Worm (Caenorhabditis elegans) whole organism, L4 larva: ENCODE results near the gene his-18.
A peak's percentile ranks its signal among the peaks of the same experiment; 100 is the strongest.

ENCODE experiments used
- D1046.2 ChIP-seq: fragments of 200-800 bp; sonication (Bioruptor generic); IDR thresholded peaks from 2 replicates; pipeline ENCODE4 v1.3.6; 2022; ENCODE audit warnings: missing genetic modification characterization, missing compliant biosample characterization
- F10B5.3 ChIP-seq: sonication (generic microtip); optimal IDR thresholded peaks from 2 replicates; lab custom pipeline; 2016; ENCODE audit warnings: mild to moderate bottlenecking, missing genetic modification characterization, missing compliant biosample characterization
- F37D6.2 ChIP-seq: sonication (generic microtip); optimal IDR thresholded peaks from 2 replicates; lab custom pipeline; 2016; ENCODE audit warnings: mild to moderate bottlenecking, missing genetic modification characterization, missing compliant biosample characterization
- F44E2.7 ChIP-seq: fragments of 200-800 bp; sonication (Bioruptor generic); IDR thresholded peaks from 2 replicates; pipeline ENCODE4 v2.1.2; 2022; ENCODE audit warnings: missing genetic modification characterization, missing compliant biosample characterization
- T20F7.1 ChIP-seq: fragments of 200-800 bp; sonication (Bioruptor generic); optimal IDR thresholded peaks from 2 replicates; lab custom pipeline; 2018; ENCODE audit warnings: mild to moderate bottlenecking, missing genetic modification characterization, missing compliant biosample characterization
- T26A8.4 ChIP-seq: fragments of 200-800 bp; sonication (Bioruptor generic); IDR thresholded peaks from 2 replicates; pipeline ENCODE4 v1.3.6; 2022; ENCODE audit warnings: missing genetic modification characterization, missing compliant biosample characterization
- Y105C5A.15 ChIP-seq: fragments of 200-800 bp; sonication (Bioruptor generic); IDR thresholded peaks from 2 replicates; pipeline ENCODE4 v1.3.6; 2022; ENCODE audit warnings: missing genetic modification characterization, missing compliant biosample characterization
- Y48G9A.11 ChIP-seq: fragments of 200-800 bp; sonication (Bioruptor generic); IDR thresholded peaks from 2 replicates; pipeline ENCODE4 v1.3.6; 2022; ENCODE audit warnings: missing genetic modification reagents, missing genetic modification characterization, missing compliant biosample characterization
- Y5F2A.4 ChIP-seq: fragments of 200-800 bp; sonication (Bioruptor generic); optimal IDR thresholded peaks from 2 replicates; lab custom pipeline; 2018; ENCODE audit warnings: mild to moderate bottlenecking, missing genetic modification characterization, missing compliant biosample characterization
- ZK546.5 ChIP-seq, 2 experiments: sonication (generic microtip); optimal IDR thresholded peaks; 2 replicates each; lab custom pipeline; 2017; ENCODE audit warnings: missing biosample characterization in 2 of 2, missing genetic modification characterization in 2 of 2
- aly-2 ChIP-seq: sonication (generic microtip); optimal IDR thresholded peaks from 2 replicates; lab custom pipeline; 2018; ENCODE audit warnings: missing biosample characterization, missing genetic modification characterization
- ama-1 ChIP-seq: fragments of 150-350 bp; optimal IDR thresholded peaks from 2 replicates; lab custom pipeline; 2014; ENCODE audit warnings: inconsistent platforms, mixed read lengths
- attf-4 ChIP-seq: sonication (generic microtip); optimal IDR thresholded peaks from 3 replicates; lab custom pipeline; 2017; ENCODE audit warnings: missing biosample characterization, missing genetic modification characterization
- ceh-20 ChIP-seq: fragments of 200-800 bp; sonication (Bioruptor generic); IDR thresholded peaks from 2 replicates; pipeline ENCODE4 v1.3.6; 2022; ENCODE audit warnings: missing genetic modification reagents, missing genetic modification characterization, missing compliant biosample characterization
- ceh-28 ChIP-seq: fragments of 150-350 bp; optimal IDR thresholded peaks from 2 replicates; lab custom pipeline; 2014; ENCODE audit warnings: missing biosample characterization, missing genetic modification reagents, missing genetic modification characterization
- ceh-32 ChIP-seq: sonication (generic microtip); optimal IDR thresholded peaks from 2 replicates; lab custom pipeline; 2016; ENCODE audit warnings: mild to moderate bottlenecking, missing genetic modification characterization, missing compliant biosample characterization; ENCODE audit not compliant: poor library complexity
- ceh-44 ChIP-seq: fragments of 200-800 bp; sonication (Bioruptor generic); IDR thresholded peaks from 2 replicates; pipeline ENCODE4 v1.3.6; 2022; ENCODE audit warnings: missing genetic modification reagents, missing genetic modification characterization, missing compliant biosample characterization
- ceh-82 ChIP-seq: sonication (generic microtip); optimal IDR thresholded peaks from 2 replicates; lab custom pipeline; 2017; ENCODE audit warnings: missing biosample characterization, missing genetic modification characterization
- daf-16 ChIP-seq, 3 experiments: sonication (generic microtip); optimal IDR thresholded peaks; 2 replicates each; lab custom pipeline; 2016 to 2017; ENCODE audit warnings: missing genetic modification characterization in 3 of 3, missing genetic modification reagents in 3 of 3, mild to moderate bottlenecking in 2 of 3, missing compliant biosample characterization in 2 of 3, missing biosample characterization in 1 of 3, moderate library complexity in 1 of 3
- dmd-6 ChIP-seq: fragments of 200-800 bp; sonication (Bioruptor generic); IDR thresholded peaks from 2 replicates; pipeline ENCODE4 v1.3.6; 2022; ENCODE audit warnings: missing genetic modification reagents, missing genetic modification characterization, missing compliant biosample characterization
- dmd-9 ChIP-seq: fragments of 200-800 bp; sonication (Bioruptor generic); IDR thresholded peaks from 2 replicates; pipeline ENCODE4 v1.3.6; 2022; ENCODE audit warnings: missing genetic modification reagents, missing genetic modification characterization, missing compliant biosample characterization
- dve-1 ChIP-seq: sonication (generic microtip); optimal IDR thresholded peaks from 2 replicates; lab custom pipeline; 2017; ENCODE audit warnings: antibody characterized with exemption, mild to moderate bottlenecking, missing genetic modification characterization, missing compliant biosample characterization; ENCODE audit not compliant: insufficient read depth
- fkh-10 ChIP-seq: fragments of 150-350 bp; optimal IDR thresholded peaks from 2 replicates; lab custom pipeline; 2014; ENCODE audit warnings: missing biosample characterization, missing genetic modification reagents, missing genetic modification characterization
- gei-8 ChIP-seq: fragments of 200-800 bp; sonication (Bioruptor generic); optimal IDR thresholded peaks from 2 replicates; lab custom pipeline; 2018; ENCODE audit warnings: mild to moderate bottlenecking, missing genetic modification characterization, missing compliant biosample characterization
- hlh-11 ChIP-seq: fragments of 200-800 bp; sonication (Bioruptor generic); optimal IDR thresholded peaks from 2 replicates; lab custom pipeline; 2018; ENCODE audit warnings: mild to moderate bottlenecking, missing genetic modification characterization, missing compliant biosample characterization
- lim-7 ChIP-seq: fragments of 200-800 bp; sonication (Bioruptor generic); IDR thresholded peaks from 2 replicates; pipeline ENCODE4 v1.3.6; 2022; ENCODE audit warnings: missing genetic modification characterization, missing compliant biosample characterization
- lin-1 ChIP-seq: fragments of 200-800 bp; sonication (Bioruptor generic); IDR thresholded peaks from 2 replicates; pipeline ENCODE4 v1.3.6; 2022; ENCODE audit warnings: missing genetic modification reagents, missing genetic modification characterization, missing compliant biosample characterization
- lin-13 ChIP-seq: fragments of 150-350 bp; optimal IDR thresholded peaks from 2 replicates; lab custom pipeline; 2014; ENCODE audit warnings: missing biosample characterization, missing genetic modification reagents, missing genetic modification characterization
- lin-29 ChIP-seq: fragments of 200-800 bp; sonication (Bioruptor generic); IDR thresholded peaks from 2 replicates; pipeline ENCODE4 v1.3.6; 2022; ENCODE audit warnings: missing genetic modification reagents, missing genetic modification characterization, missing compliant biosample characterization
- lir-3 ChIP-seq: sonication (generic microtip); optimal IDR thresholded peaks from 2 replicates; lab custom pipeline; 2016; ENCODE audit warnings: mild to moderate bottlenecking, missing genetic modification characterization, missing compliant biosample characterization
- mes-2 ChIP-seq: sonication (generic microtip); optimal IDR thresholded peaks from 2 replicates; lab custom pipeline; 2016; ENCODE audit warnings: missing genotype, mild to moderate bottlenecking, missing genetic modification characterization, missing compliant biosample characterization; ENCODE audit not compliant: poor library complexity, severe bottlenecking
- mxl-2 ChIP-seq: fragments of 200-800 bp; sonication (Bioruptor generic); conservative IDR thresholded peaks from 2 replicates; pipeline ENCODE4 v1.3.6; 2022; ENCODE audit warnings: missing genetic modification reagents, missing genetic modification characterization, missing compliant biosample characterization
- nhr-10 ChIP-seq: fragments of 150-350 bp; optimal IDR thresholded peaks from 2 replicates; lab custom pipeline; 2014; ENCODE audit warnings: missing biosample characterization, missing genetic modification characterization
- nhr-237 ChIP-seq: sonication (generic microtip); optimal IDR thresholded peaks from 2 replicates; lab custom pipeline; 2017; ENCODE audit warnings: missing biosample characterization, missing genetic modification characterization
- nhr-28 ChIP-seq: fragments of 150-350 bp; optimal IDR thresholded peaks from 2 replicates; lab custom pipeline; 2014; ENCODE audit warnings: missing biosample characterization, missing genetic modification characterization
- nhr-42 ChIP-seq: fragments of 200-800 bp; sonication (Bioruptor generic); IDR thresholded peaks from 2 replicates; pipeline ENCODE4 v1.3.6; 2022; ENCODE audit warnings: missing genetic modification characterization, missing compliant biosample characterization
- nhr-6 ChIP-seq: fragments of 150-350 bp; optimal IDR thresholded peaks from 2 replicates; lab custom pipeline; 2014; ENCODE audit warnings: missing biosample characterization, missing genetic modification characterization
- nhr-76 ChIP-seq: fragments of 150-350 bp; optimal IDR thresholded peaks from 2 replicates; lab custom pipeline; 2014; ENCODE audit warnings: missing biosample characterization, missing genetic modification characterization
- nhr-77 ChIP-seq: fragments of 150-350 bp; optimal IDR thresholded peaks from 2 replicates; lab custom pipeline; 2014; ENCODE audit warnings: missing biosample characterization, missing genetic modification characterization
- pqm-1 ChIP-seq: sonication (generic microtip); optimal IDR thresholded peaks from 2 replicates; lab custom pipeline; 2017; ENCODE audit warnings: missing biosample characterization, missing genetic modification characterization
- saeg-2 ChIP-seq: fragments of 200-800 bp; sonication (Bioruptor generic); IDR thresholded peaks from 2 replicates; pipeline ENCODE4 v1.3.6; 2022; ENCODE audit warnings: missing genetic modification reagents, missing genetic modification characterization, missing compliant biosample characterization
- sdz-12 ChIP-seq: fragments of 200-800 bp; sonication (Bioruptor generic); optimal IDR thresholded peaks from 2 replicates; lab custom pipeline; 2018; ENCODE audit warnings: mild to moderate bottlenecking, missing genetic modification characterization, missing compliant biosample characterization
- skn-1 ChIP-seq: fragments of 150-350 bp; optimal IDR thresholded peaks from 2 replicates; lab custom pipeline; 2014; ENCODE audit warnings: missing biosample characterization, missing genetic modification characterization
- spr-3 ChIP-seq: fragments of 200-800 bp; sonication (Bioruptor generic); optimal IDR thresholded peaks from 2 replicates; lab custom pipeline; 2018; ENCODE audit warnings: mild to moderate bottlenecking, missing genetic modification characterization, missing compliant biosample characterization
- tra-1 ChIP-seq: fragments of 200-800 bp; sonication (Bioruptor generic); IDR thresholded peaks from 2 replicates; pipeline ENCODE4 v1.3.6; 2022; ENCODE audit warnings: missing genetic modification reagents, missing genetic modification characterization, missing compliant biosample characterization
- unc-130 ChIP-seq: sonication (generic microtip); optimal IDR thresholded peaks from 2 replicates; lab custom pipeline; 2016; ENCODE audit warnings: missing genetic modification reagents, missing genetic modification characterization, missing compliant biosample characterization
- zfp-3 ChIP-seq: fragments of 200-800 bp; sonication (Bioruptor generic); conservative IDR thresholded peaks from 2 replicates; pipeline ENCODE4 v1.3.6; 2022; ENCODE audit warnings: missing genetic modification reagents, missing genetic modification characterization, missing compliant biosample characterization
- zip-2 ChIP-seq: fragments of 150-350 bp; optimal IDR thresholded peaks from 2 replicates; lab custom pipeline; 2014; ENCODE audit warnings: missing biosample characterization, missing genetic modification characterization
- ztf-11 ChIP-seq: fragments of 150-350 bp; optimal IDR thresholded peaks from 2 replicates; lab custom pipeline; 2014; ENCODE audit warnings: missing biosample characterization, missing genetic modification characterization

his-18 gene

ce11 chrV:8936184-8936589 lies 38.2 kb downstream of the his-18 start, which contains the start of gene unc-23 (continued):
- TF ChIP-seq lim-7 (peak; percentile 38; the same call in 1 of the 2 replicates), ceh-32 (tag; lab: Kevin White, UChicago) (no peak), nhr-42 (peak; percentile 77; the same call in 1 of the 2 replicates)

- TF ChIP-seq mes-2 (no peak), ceh-28 (no peak), aly-2 (no peak), spr-3 (GFP tag; lab: Kevin White, UChicago) (no peak), daf-16 (GFP tag; optimal IDR thresholded peaks at IDR 0.05; lab: Kevin White, UChicago) (peak in 1 of 2 experiments; percentile 83), daf-16 (tag; optimal IDR thresholded peaks at IDR 0.05; lab: Kevin White, UChicago) (peak; percentile 24), ztf-11 (tag; lab: Kevin White, UChicago) (no peak), nhr-10 (no peak), T20F7.1 (no peak), fkh-10 (no peak), F10B5.3 (tag; lab: Kevin White, UChicago) (no peak), lin-1 (GFP tag; lab: Robert Waterston, UW) (no peak), nhr-6 (tag; lab: Kevin White, UChicago) (no peak), zfp-3 (GFP tag; lab: Robert Waterston, UW) (no peak), D1046.2 (GFP tag; lab: Robert Waterston, UW) (no peak), T26A8.4 (no peak), nhr-237 (tag; lab: Kevin White, UChicago) (no peak), nhr-77 (tag; lab: Kevin White, UChicago) (no peak), lim-7 (no peak), gei-8 (GFP tag; lab: Kevin White, UChicago) (no peak), ceh-44 (GFP tag; lab: Robert Waterston, UW) (no peak), sdz-12 (no peak), Y5F2A.4 (GFP tag; lab: Kevin White, UChicago) (no peak), ZK546.5 (tag; optimal IDR thresholded peaks at IDR 0.05; lab: Kevin White, UChicago) (no peak), nhr-28 (tag; lab: Kevin White, UChicago) (peak; percentile 10), dmd-6 (GFP tag; lab: Robert Waterston, UW) (peak; percentile 8; the same call in 1 of the 2 replicates), skn-1 (tag; lab: Kevin White, UChicago) (no peak), dmd-9 (no peak), zip-2 (no peak), lir-3 (tag; lab: Kevin White, UChicago) (no peak), lin-29 (GFP tag; lab: Robert Waterston, UW) (no peak), pqm-1 (tag; lab: Kevin White, UChicago) (peak; percentile 81), hlh-11 (tag; lab: Kevin White, UChicago) (no peak), ceh-20 (GFP tag; lab: Robert Waterston, UW) (no peak), unc-130 (GFP tag; lab: Kevin White, UChicago) (no peak), mxl-2 (GFP tag; lab: Robert Waterston, UW) (no peak), Y105C5A.15 (GFP tag; lab: Robert Waterston, UW) (no peak), F44E2.7 (GFP tag; lab: Robert Waterston, UW) (no peak), F37D6.2 (tag; lab: Kevin White, UChicago) (no peak), tra-1 (GFP tag; lab: Robert Waterston, UW) (no peak; the same call in 1 of the 2 replicates), Y48G9A.11 (0 out of 2 replicates have a peak, but pooled peaks have one; percentile 34), nhr-76 (tag; lab: Kevin White, UChicago) (no peak), saeg-2 (GFP tag; lab: Robert Waterston, UW) (no peak), ceh-82 (no peak), lin-13 (GFP tag; lab: Kevin White, UChicago) (no peak), ama-1 (lab: Kevin White, UChicago) (peak; percentile 8), dve-1 (tag; lab: Kevin White, UChicago) (peak; percentile 26), attf-4 (tag; lab: Kevin White, UChicago) (no peak)
Observed at ce11 chrV:8936791-8937475, 38.9 kb downstream of the his-18 start.
